Worm (Caenorhabditis elegans) whole organism, L1 larva: ENCODE data around the gene Y75B8A.7.

ENCODE experiments used
- C04F5.9 ChIP-seq: sonication (generic microtip); optimal IDR thresholded peaks from 2 replicates; lab custom pipeline; 2016; ENCODE audit warnings: missing genetic modification characterization, missing compliant biosample characterization
- C16A3.4 ChIP-seq: fragments of 150-350 bp; optimal IDR thresholded peaks from 2 replicates; lab custom pipeline; 2014; ENCODE audit warnings: missing biosample characterization, missing genetic modification characterization
- Y116A8C.19 ChIP-seq: sonication (generic microtip); optimal IDR thresholded peaks from 2 replicates; lab custom pipeline; 2016; ENCODE audit warnings: missing compliant biosample characterization, missing genetic modification characterization, borderline replicate concordance
- aha-1 ChIP-seq: fragments of 150-350 bp; optimal IDR thresholded peaks from 2 replicates; lab custom pipeline; 2014; ENCODE audit warnings: missing biosample characterization, missing genetic modification characterization
- blmp-1 ChIP-seq: fragments of 150-350 bp; optimal IDR thresholded peaks from 2 replicates; lab custom pipeline; 2014; ENCODE audit warnings: missing biosample characterization, missing genetic modification characterization
- efl-1 ChIP-seq, 4 experiments: fragments of 150-350 bp; optimal IDR thresholded peaks in 3 of 4; peaks in 1 of 4; 1 replicate in 1 of 4; 2 replicates in 3 of 4; lab custom pipeline; 2014; ENCODE audit warnings: missing biosample characterization in 2 of 4, missing genetic modification characterization in 2 of 4, missing genetic modification reagents in 2 of 4
- egl-27 ChIP-seq, 2 experiments: fragments of 150-350 bp in 1 of 2; sonication (generic microtip); optimal IDR thresholded peaks; 3 replicates each; lab custom pipeline; 2017 to 2018; ENCODE audit warnings: missing biosample characterization in 2 of 2, missing genetic modification characterization in 2 of 2, missing genetic modification reagents in 2 of 2
- elt-2 ChIP-seq: sonication (generic microtip); optimal IDR thresholded peaks from 2 replicates; lab custom pipeline; 2016; ENCODE audit warnings: missing genetic modification characterization, mild to moderate bottlenecking, inconsistent platforms, missing compliant biosample characterization, missing genetic modification reagents
- elt-3 ChIP-seq, 6 experiments: fragments of 150-350 bp in 1 of 6; sonication (generic microtip); optimal IDR thresholded peaks; 2 replicates each; lab custom pipeline; 2017 to 2018; ENCODE audit warnings: missing biosample characterization in 6 of 6, missing genetic modification characterization in 6 of 6, inconsistent platforms in 1 of 6
- fkh-10 ChIP-seq: sonication (generic microtip); optimal IDR thresholded peaks from 2 replicates; lab custom pipeline; 2017; ENCODE audit warnings: missing biosample characterization, missing genetic modification reagents, missing genetic modification characterization
- fos-1 ChIP-seq: fragments of 150-350 bp; optimal IDR thresholded peaks from 2 replicates; lab custom pipeline; 2014; ENCODE audit warnings: missing biosample characterization, missing genetic modification characterization
- grh-1 ChIP-seq: fragments of 200-800 bp; sonication (Bioruptor generic); IDR thresholded peaks from 2 replicates; pipeline ENCODE4 v1.3.6; 2022; ENCODE audit warnings: missing genetic modification reagents, missing genetic modification characterization, missing compliant biosample characterization
- hlh-4 ChIP-seq: sonication (generic microtip); optimal IDR thresholded peaks from 2 replicates; lab custom pipeline; 2016; ENCODE audit warnings: mild to moderate bottlenecking, missing genetic modification characterization, missing compliant biosample characterization
- jun-1 ChIP-seq: fragments of 150-350 bp; optimal IDR thresholded peaks from 2 replicates; lab custom pipeline; 2014; ENCODE audit warnings: missing biosample characterization, missing genetic modification reagents, missing genetic modification characterization
- lin-15B ChIP-seq: fragments of 150-350 bp; sonication (generic microtip); optimal IDR thresholded peaks from 3 replicates; lab custom pipeline; 2014; ENCODE audit warnings: missing biosample characterization, missing genetic modification characterization
- lir-3 ChIP-seq: sonication (generic microtip); optimal IDR thresholded peaks from 2 replicates; lab custom pipeline; 2016; ENCODE audit warnings: mild to moderate bottlenecking, missing genetic modification characterization, moderate library complexity, missing compliant biosample characterization; ENCODE audit not compliant: poor library complexity
- lsy-2 ChIP-seq, 2 experiments: fragments of 150-350 bp; optimal IDR thresholded peaks; 2 replicates each; lab custom pipeline; 2014; ENCODE audit warnings: missing biosample characterization in 2 of 2, missing genetic modification characterization in 2 of 2
- mef-2 ChIP-seq: fragments of 150-350 bp; optimal IDR thresholded peaks from 2 replicates; lab custom pipeline; 2014; ENCODE audit warnings: missing biosample characterization, missing genetic modification characterization
- nhr-11 ChIP-seq: fragments of 150-350 bp; optimal IDR thresholded peaks from 2 replicates; lab custom pipeline; 2014; ENCODE audit warnings: missing biosample characterization, missing genetic modification characterization
- nhr-12 ChIP-seq: sonication (generic microtip); optimal IDR thresholded peaks from 2 replicates; lab custom pipeline; 2017; ENCODE audit warnings: missing biosample characterization, missing genetic modification characterization
- nhr-20 ChIP-seq: sonication (generic microtip); optimal IDR thresholded peaks from 2 replicates; lab custom pipeline; 2016; ENCODE audit warnings: mild to moderate bottlenecking, missing genetic modification characterization, missing compliant biosample characterization
- nhr-77 ChIP-seq: fragments of 150-350 bp; optimal IDR thresholded peaks from 2 replicates; lab custom pipeline; 2014; ENCODE audit warnings: missing biosample characterization, missing genetic modification characterization
- nhr-84 ChIP-seq: sonication (generic microtip); optimal IDR thresholded peaks from 2 replicates; lab custom pipeline; 2017; ENCODE audit warnings: missing biosample characterization, missing genetic modification characterization
- nhr-85 ChIP-seq: sonication (generic microtip); peaks from one replicate; lab custom pipeline; 2016; ENCODE audit warnings: missing genetic modification characterization, inconsistent platforms, missing compliant biosample characterization
- pax-3 ChIP-seq: fragments of 200-800 bp; sonication (Bioruptor generic); optimal IDR thresholded peaks from 2 replicates; lab custom pipeline; 2018; ENCODE audit warnings: mild to moderate bottlenecking, missing genetic modification characterization, moderate library complexity, missing compliant biosample characterization
- pqm-1 ChIP-seq: sonication (generic microtip); optimal IDR thresholded peaks from 3 replicates; lab custom pipeline; 2017; ENCODE audit warnings: missing biosample characterization, missing genetic modification characterization
- skn-1 ChIP-seq: fragments of 150-350 bp; optimal IDR thresholded peaks from 2 replicates; lab custom pipeline; 2014; ENCODE audit warnings: missing biosample characterization, missing genetic modification characterization
- sox-4 ChIP-seq: sonication (generic microtip); optimal IDR thresholded peaks from 2 replicates; lab custom pipeline; 2016; ENCODE audit warnings: missing genetic modification characterization, missing compliant biosample characterization
- unc-62 ChIP-seq: fragments of 150-350 bp; optimal IDR thresholded peaks from 2 replicates; lab custom pipeline; 2014; ENCODE audit warnings: missing biosample characterization, missing genetic modification reagents, missing genetic modification characterization
- unc-86 ChIP-seq: sonication (generic microtip); optimal IDR thresholded peaks from 2 replicates; lab custom pipeline; 2016; ENCODE audit warnings: missing genetic modification characterization, missing compliant biosample characterization
- unc-98 ChIP-seq: fragments of 200-800 bp; sonication (Bioruptor generic); IDR thresholded peaks from 2 replicates; pipeline ENCODE4 v1.3.6; 2022; ENCODE audit warnings: missing genetic modification characterization, missing compliant biosample characterization
- ztf-11 ChIP-seq, 2 experiments: sonication (generic microtip); optimal IDR thresholded peaks; 2 replicates each; lab custom pipeline; 2016 to 2017; ENCODE audit warnings: missing genetic modification characterization in 2 of 2, missing biosample characterization in 1 of 2, missing compliant biosample characterization in 1 of 2

Gene Y75B8A.7

ce11 chrIII:12152599-12152998 lies at the start of gene Y75B8A.7:
Gene Y75B8A.7 (plus strand): TSS chrIII:12152899.
- TF ChIP-seq nhr-85 (tag; lab: Kevin White, UChicago) (peak; percentile 25), pax-3 (no peak)

- TF ChIP-seq nhr-20 (tag; lab: Kevin White, UChicago): peak; percentile 20
- TF ChIP-seq hlh-4 (tag; lab: Kevin White, UChicago): no peak
- no peak for TF ChIP-seq efl-1 (optimal IDR thresholded peaks at IDR 0.05; lab: Kevin White, UChicago)
- peak in 1 of 2 experiments; percentile 36 for TF ChIP-seq efl-1 (GFP tag; optimal IDR thresholded peaks at IDR 0.05 in 1 of 2; lab: Kevin White, UChicago)
Measured at ce11 chrIII:12107441-12107840, 45.3 kb upstream of the Y75B8A.7 start, which contains the start of the genes cest-12 and lonp-2. Gene cest-12 (minus strand): TSS chrIII:12107541. Gene lonp-2 (plus strand): TSS chrIII:12107774.

DNA sequence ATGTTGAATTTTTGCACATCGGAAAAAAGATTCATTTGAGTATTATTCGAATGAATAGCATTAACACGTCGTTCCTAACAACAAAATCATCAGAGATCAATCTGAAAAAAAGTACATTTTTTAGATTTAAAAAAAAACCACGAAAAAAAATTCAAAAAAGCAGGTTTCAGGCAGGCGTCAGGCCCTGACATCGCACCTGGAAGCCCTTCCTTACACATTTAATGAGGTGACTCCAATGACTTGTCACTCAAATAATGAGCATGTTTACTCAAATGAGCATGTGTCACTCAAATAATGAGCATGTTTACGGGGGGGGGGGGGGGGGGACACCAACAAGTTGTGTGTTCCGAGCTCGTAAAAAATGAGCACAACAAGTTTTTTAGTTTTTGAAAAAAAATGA lies 34.3 kb upstream of the Y75B8A.7 start, which contains the start of gene lron-12:
Gene lron-12, minus strand, starts transcription at position 101 of the 400 bp plus-strand sequence.
- TF ChIP-seq aha-1 (tag; lab: Kevin White, UChicago) (no peak), efl-1 (optimal IDR thresholded peaks at IDR 0.05; lab: Kevin White, UChicago) (no peak), efl-1 (GFP tag; optimal IDR thresholded peaks at IDR 0.05 in 1 of 2; lab: Kevin White, UChicago) (peak in 1 of 2 experiments; percentile 6), nhr-12 (tag; lab: Kevin White, UChicago) (no peak)

- TF ChIP-seq Y116A8C.19 (tag; lab: Kevin White, UChicago): no peak
- no peak for TF ChIP-seq nhr-84 (tag; lab: Kevin White, UChicago)
- no peak for TF ChIP-seq lir-3 (tag; lab: Kevin White, UChicago)
- TF ChIP-seq C16A3.4 (tag; lab: Kevin White, UChicago): no peak
- no peak for TF ChIP-seq fos-1
- no peak for TF ChIP-seq grh-1 (GFP tag; lab: Robert Waterston, UW)
- TF ChIP-seq elt-3 (tag; optimal IDR thresholded peaks at IDR 0.05; lab: Kevin White, UChicago): no peak
- TF ChIP-seq aha-1 (tag; lab: Kevin White, UChicago): no peak
- no peak for TF ChIP-seq elt-2 (tag; lab: Kevin White, UChicago)
- TF ChIP-seq unc-98: no peak
- TF ChIP-seq unc-86 (tag; lab: Kevin White, UChicago): no peak
- no peak for TF ChIP-seq ztf-11 (tag; optimal IDR thresholded peaks at IDR 0.05; lab: Kevin White, UChicago)
- no peak for TF ChIP-seq pax-3
- TF ChIP-seq hlh-4 (tag; lab: Kevin White, UChicago): no peak
- no peak for TF ChIP-seq unc-62
- no peak for TF ChIP-seq fkh-10 (GFP tag; lab: Kevin White, UChicago)
- TF ChIP-seq lin-15B: no peak
- no peak for TF ChIP-seq mef-2 (tag; lab: Kevin White, UChicago)
- no peak for TF ChIP-seq lsy-2 (tag; optimal IDR thresholded peaks at IDR 0.05; lab: Kevin White, UChicago)
Measured at ce11 chrIII:12119625-12120024, 33.1 kb upstream of the Y75B8A.7 start.

DNA sequence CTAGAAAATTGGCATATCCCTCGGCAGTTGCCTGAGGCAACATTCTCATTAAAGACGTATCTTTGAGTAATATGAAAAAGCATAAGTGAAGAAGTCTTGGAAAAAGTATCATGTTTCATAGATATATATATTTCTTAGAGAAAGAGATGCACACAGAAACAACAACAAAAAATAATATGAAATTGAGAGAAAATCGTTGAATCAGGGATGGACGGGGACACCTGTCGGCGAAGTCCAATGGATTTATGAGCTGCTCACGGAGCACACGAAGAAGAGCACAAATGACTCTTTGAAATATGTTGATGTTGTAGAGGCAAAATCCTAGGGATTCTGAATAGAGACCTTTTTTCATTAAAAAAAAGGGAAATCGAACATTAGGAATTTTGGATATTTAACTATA lies 31.5 kb upstream of the Y75B8A.7 start:
- no peak for TF ChIP-seq nhr-77 (tag; lab: Kevin White, UChicago)
- TF ChIP-seq pqm-1 (tag; lab: Kevin White, UChicago): no peak
- no peak for TF ChIP-seq nhr-11 (tag; lab: Kevin White, UChicago)
- TF ChIP-seq C04F5.9 (tag; lab: Kevin White, UChicago): no peak
- no peak for TF ChIP-seq hlh-4 (tag; lab: Kevin White, UChicago)
- TF ChIP-seq egl-27 (tag; optimal IDR thresholded peaks at IDR 0.05; lab: Kevin White, UChicago): no peak
- TF ChIP-seq nhr-85 (tag; lab: Kevin White, UChicago): no peak
- no peak for TF ChIP-seq efl-1 (optimal IDR thresholded peaks at IDR 0.05; lab: Kevin White, UChicago)
- TF ChIP-seq efl-1 (GFP tag; optimal IDR thresholded peaks at IDR 0.05 in 1 of 2; lab: Kevin White, UChicago): no peak
- no peak for TF ChIP-seq grh-1 (GFP tag; lab: Robert Waterston, UW)
- no peak for TF ChIP-seq jun-1 (tag; lab: Kevin White, UChicago)
- TF ChIP-seq skn-1 (tag; lab: Kevin White, UChicago): no peak
- TF ChIP-seq nhr-84 (tag; lab: Kevin White, UChicago): no peak
- TF ChIP-seq blmp-1 (tag; lab: Kevin White, UChicago): no peak
- TF ChIP-seq sox-4: no peak
